Worm (Caenorhabditis elegans): Measurements from ENCODE around the gene atf-7.

Gene atf-7

DNA sequence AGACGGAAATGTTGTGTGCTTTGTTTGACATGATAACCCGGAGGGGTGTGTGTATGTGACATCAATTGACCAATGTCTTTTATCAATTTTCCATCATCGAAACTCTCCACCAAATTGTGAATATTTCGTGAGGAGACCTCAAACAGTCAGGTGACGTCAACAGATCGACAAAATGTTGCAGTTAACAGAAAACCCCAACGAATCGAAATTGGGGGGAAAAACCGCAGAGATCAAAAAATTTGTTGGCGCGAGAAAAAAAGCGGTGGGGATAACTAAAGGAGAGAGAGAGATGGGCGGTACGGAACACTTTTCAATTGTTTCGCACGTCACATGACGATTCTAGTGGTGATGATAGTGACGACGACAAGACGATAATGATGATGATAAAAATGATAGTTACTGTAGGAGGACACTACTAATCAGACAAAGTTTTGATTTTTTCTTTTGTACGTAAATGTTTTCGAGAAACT, 4.3 kb downstream of the atf-7 start (continued):
- no peak for TF ChIP-seq dsc-1 (tag; optimal IDR thresholded peaks at IDR 0.05)
- TF ChIP-seq hpl-2 (GFP tag; optimal IDR thresholded peaks at IDR 0.05), result no peak
- no peak for TF ChIP-seq zip-4 (GFP tag; optimal IDR thresholded peaks at IDR 0.05)
- TF ChIP-seq skn-1 (tag; optimal IDR thresholded peaks at IDR 0.05), result peak; percentile 45
- TF ChIP-seq hlh-4 (tag; optimal IDR thresholded peaks at IDR 0.05), result no peak
- peak; percentile 54 for TF ChIP-seq tbx-2 (tag; optimal IDR thresholded peaks at IDR 0.05)
- TF ChIP-seq blmp-1 (tag; optimal IDR thresholded peaks at IDR 0.05), result peak; percentile 90
- TF ChIP-seq fkh-10 (GFP tag; optimal IDR thresholded peaks at IDR 0.05), result no peak
- TF ChIP-seq nhr-77 (tag; optimal IDR thresholded peaks at IDR 0.05), result peak; percentile 39
- TF ChIP-seq efl-3 (GFP tag; optimal IDR thresholded peaks at IDR 0.05), result no peak
- no peak for TF ChIP-seq unc-62 (GFP tag; optimal IDR thresholded peaks at IDR 0.05)
- peak; percentile 41 for TF ChIP-seq C16A3.4 (tag; optimal IDR thresholded peaks at IDR 0.05)
- TF ChIP-seq ces-1 (GFP tag; optimal IDR thresholded peaks at IDR 0.05), result no peak
- TF ChIP-seq efl-1 (optimal IDR thresholded peaks at IDR 0.05), result peak in 1 of 2 experiments; percentile 12
- TF ChIP-seq efl-1 (GFP tag; optimal IDR thresholded peaks at IDR 0.05 in 1 of 2), result peak in 1 of 2 experiments; percentile 22
- TF ChIP-seq fkh-4 (tag; optimal IDR thresholded peaks at IDR 0.05; ENCODE audit: borderline replicate concordance), result no peak
- TF ChIP-seq xbp-1 (tag; optimal IDR thresholded peaks at IDR 0.05), result peak; percentile 4
- TF ChIP-seq nhr-71 (tag; optimal IDR thresholded peaks at IDR 0.05), result peak; percentile 75
- no peak for TF ChIP-seq C04F5.9 (tag; optimal IDR thresholded peaks at IDR 0.05)
- TF ChIP-seq ceh-90 (tag; optimal IDR thresholded peaks at IDR 0.05), result no peak
- peak; percentile 75 for TF ChIP-seq snu-23 (GFP tag; optimal IDR thresholded peaks at IDR 0.05)
- TF ChIP-seq sup-37 (GFP tag; optimal IDR thresholded peaks at IDR 0.05), result no peak
- no peak for TF ChIP-seq unc-30 (tag; optimal IDR thresholded peaks at IDR 0.05)
- no peak for TF ChIP-seq ceh-82 (tag; optimal IDR thresholded peaks at IDR 0.05)
- TF ChIP-seq rnt-1 (tag; optimal IDR thresholded peaks at IDR 0.05), result no peak
- peak; percentile 25 to 74 for TF ChIP-seq lin-35 (GFP tag; optimal IDR thresholded peaks at IDR 0.05)
- TF ChIP-seq unc-98 (GFP tag; IDR thresholded peaks at IDR 0.05), result no peak
- no peak for TF ChIP-seq egl-27 (tag; optimal IDR thresholded peaks at IDR 0.05)
- no peak for TF ChIP-seq pqm-1 (tag; optimal IDR thresholded peaks at IDR 0.05)
- TF ChIP-seq unc-130 (tag; optimal IDR thresholded peaks at IDR 0.05), result peak; percentile 49
- TF ChIP-seq mep-1 (tag; optimal IDR thresholded peaks at IDR 0.05), result peak; percentile 15
- no peak for TF ChIP-seq lin-13 (GFP tag; optimal IDR thresholded peaks at IDR 0.05)
- peak; percentile 9 for TF ChIP-seq pax-3 (tag; optimal IDR thresholded peaks at IDR 0.05)
- peak; percentile 59 for TF ChIP-seq elt-2 (tag; optimal IDR thresholded peaks at IDR 0.05)
- TF ChIP-seq sptf-1 (tag; optimal IDR thresholded peaks at IDR 0.05), result no peak
- peak; percentile 78 for TF ChIP-seq nhr-90 (tag; optimal IDR thresholded peaks at IDR 0.05; ENCODE audit: poor library complexity)
- no peak for TF ChIP-seq lir-3 (tag; optimal IDR thresholded peaks at IDR 0.05; ENCODE audit: poor library complexity)
- TF ChIP-seq C34B4.2 (tag; optimal IDR thresholded peaks at IDR 0.05), result no peak
- no peak for TF ChIP-seq fos-1 (tag; optimal IDR thresholded peaks at IDR 0.05)
- TF ChIP-seq ztf-4 (tag; optimal IDR thresholded peaks at IDR 0.05), result no peak
- no peak for TF ChIP-seq swsn-7 (tag; optimal IDR thresholded peaks at IDR 0.05)
- TF ChIP-seq nhr-11 (tag; optimal IDR thresholded peaks at IDR 0.05), result no peak
- TF ChIP-seq grh-1 (GFP tag; IDR thresholded peaks at IDR 0.05), result no peak
- peak; percentile 96 for TF ChIP-seq nhr-85 (tag)
- TF ChIP-seq mdl-1 (tag; optimal IDR thresholded peaks at IDR 0.05), result peak in 1 of 2 experiments; percentile 69
- TF ChIP-seq mef-2 (tag; optimal IDR thresholded peaks at IDR 0.05), result peak; percentile 4
- no peak for TF ChIP-seq jun-1 (tag; optimal IDR thresholded peaks at IDR 0.05)
- no peak for TF ChIP-seq nhr-76 (tag; optimal IDR thresholded peaks at IDR 0.05)
- no peak for TF ChIP-seq alr-1 (tag; optimal IDR thresholded peaks at IDR 0.05; ENCODE audit: borderline replicate concordance)
- peak; percentile 37 for TF ChIP-seq nhr-47 (tag; optimal IDR thresholded peaks at IDR 0.05)
- no peak for TF ChIP-seq snpc-4 (tag; optimal IDR thresholded peaks at IDR 0.05)
- TF ChIP-seq lin-14 (GFP tag; optimal IDR thresholded peaks at IDR 0.05), result peak; percentile 76
- TF ChIP-seq lin-15B (tag; optimal IDR thresholded peaks at IDR 0.05), result no peak
- no peak for TF ChIP-seq ztf-11 (tag; optimal IDR thresholded peaks at IDR 0.05)

Data from whole organism, L1 larva.